Worm (Caenorhabditis elegans) whole organism, L1 larva: ENCODE results near the gene C16D2.3.

Source experiments
- C04F5.9 ChIP-seq: sonication (generic microtip); optimal IDR thresholded peaks from 2 replicates; lab custom pipeline; 2016; ENCODE audit warnings: missing genetic modification characterization, missing compliant biosample characterization
- C16A3.4 ChIP-seq: fragments of 150-350 bp; optimal IDR thresholded peaks from 2 replicates; lab custom pipeline; 2014; ENCODE audit warnings: missing biosample characterization, missing genetic modification characterization
- F16B12.6 ChIP-seq: fragments of 150-350 bp; optimal IDR thresholded peaks from 2 replicates; lab custom pipeline; 2014; ENCODE audit warnings: missing biosample characterization, missing genetic modification characterization
- Y116A8C.19 ChIP-seq: sonication (generic microtip); optimal IDR thresholded peaks from 2 replicates; lab custom pipeline; 2016; ENCODE audit warnings: missing compliant biosample characterization, missing genetic modification characterization, borderline replicate concordance
- alr-1 ChIP-seq: fragments of 200-800 bp; sonication (Bioruptor generic); optimal IDR thresholded peaks from 2 replicates; lab custom pipeline; 2018; ENCODE audit warnings: borderline replicate concordance, mild to moderate bottlenecking, missing genetic modification characterization, missing compliant biosample characterization
- aly-2 ChIP-seq: fragments of 150-350 bp; optimal IDR thresholded peaks from 2 replicates; lab custom pipeline; 2014; ENCODE audit warnings: missing biosample characterization, missing genetic modification characterization
- ama-1 ChIP-seq: fragments of 150-350 bp; optimal IDR thresholded peaks from 2 replicates; lab custom pipeline; 2014
- ceh-8 ChIP-seq: fragments of 200-800 bp; sonication (Bioruptor generic); optimal IDR thresholded peaks from 2 replicates; lab custom pipeline; 2018; ENCODE audit warnings: mild to moderate bottlenecking, missing genetic modification characterization, moderate library complexity, missing compliant biosample characterization
- ces-1 ChIP-seq: fragments of 150-350 bp; optimal IDR thresholded peaks from 2 replicates; lab custom pipeline; 2014; ENCODE audit warnings: missing biosample characterization, missing genetic modification reagents, missing genetic modification characterization
- efl-1 ChIP-seq, 4 experiments: fragments of 150-350 bp; optimal IDR thresholded peaks in 3 of 4; peaks in 1 of 4; 1 replicate in 1 of 4; 2 replicates in 3 of 4; lab custom pipeline; 2014; ENCODE audit warnings: missing biosample characterization in 2 of 4, missing genetic modification characterization in 2 of 4, missing genetic modification reagents in 2 of 4
- efl-3 ChIP-seq: fragments of 200-800 bp; sonication (Bioruptor generic); optimal IDR thresholded peaks from 2 replicates; lab custom pipeline; 2018; ENCODE audit warnings: mild to moderate bottlenecking, missing genetic modification characterization, missing compliant biosample characterization
- egl-27 ChIP-seq, 2 experiments: fragments of 150-350 bp in 1 of 2; sonication (generic microtip); optimal IDR thresholded peaks; 3 replicates each; lab custom pipeline; 2017 to 2018; ENCODE audit warnings: missing biosample characterization in 2 of 2, missing genetic modification characterization in 2 of 2, missing genetic modification reagents in 2 of 2
- elt-2 ChIP-seq: sonication (generic microtip); optimal IDR thresholded peaks from 2 replicates; lab custom pipeline; 2016; ENCODE audit warnings: missing genetic modification characterization, mild to moderate bottlenecking, inconsistent platforms, missing compliant biosample characterization, missing genetic modification reagents
- elt-3 ChIP-seq, 6 experiments: fragments of 150-350 bp in 1 of 6; sonication (generic microtip); optimal IDR thresholded peaks; 2 replicates each; lab custom pipeline; 2017 to 2018; ENCODE audit warnings: missing biosample characterization in 6 of 6, missing genetic modification characterization in 6 of 6, inconsistent platforms in 1 of 6
- fkh-8 ChIP-seq: sonication (generic microtip); optimal IDR thresholded peaks from 2 replicates; lab custom pipeline; 2016; ENCODE audit warnings: mild to moderate bottlenecking, missing genetic modification characterization, missing compliant biosample characterization
- fos-1 ChIP-seq: fragments of 150-350 bp; optimal IDR thresholded peaks from 2 replicates; lab custom pipeline; 2014; ENCODE audit warnings: missing biosample characterization, missing genetic modification characterization
- irx-1 ChIP-seq: sonication (generic microtip); optimal IDR thresholded peaks from 2 replicates; lab custom pipeline; 2016; ENCODE audit warnings: missing genetic modification characterization, missing compliant biosample characterization
- isw-1 ChIP-seq: fragments of 200-800 bp; sonication (Bioruptor generic); IDR thresholded peaks from 2 replicates; pipeline ENCODE4 v1.3.6; 2022; ENCODE audit warnings: missing genetic modification characterization, missing compliant biosample characterization
- jun-1 ChIP-seq: fragments of 150-350 bp; optimal IDR thresholded peaks from 2 replicates; lab custom pipeline; 2014; ENCODE audit warnings: missing biosample characterization, missing genetic modification reagents, missing genetic modification characterization
- lin-15B ChIP-seq: fragments of 150-350 bp; sonication (generic microtip); optimal IDR thresholded peaks from 3 replicates; lab custom pipeline; 2014; ENCODE audit warnings: missing biosample characterization, missing genetic modification characterization
- lsy-2 ChIP-seq, 2 experiments: fragments of 150-350 bp; optimal IDR thresholded peaks; 2 replicates each; lab custom pipeline; 2014; ENCODE audit warnings: missing biosample characterization in 2 of 2, missing genetic modification characterization in 2 of 2
- mab-9 ChIP-seq: fragments of 200-800 bp; sonication (Bioruptor generic); IDR thresholded peaks from 2 replicates; pipeline ENCODE4 v1.3.6; 2022; ENCODE audit warnings: missing genetic modification reagents, missing genetic modification characterization, missing compliant biosample characterization
- mep-1 ChIP-seq: fragments of 150-350 bp; optimal IDR thresholded peaks from 2 replicates; lab custom pipeline; 2014; ENCODE audit warnings: missing biosample characterization, missing genetic modification characterization
- nhr-12 ChIP-seq: sonication (generic microtip); optimal IDR thresholded peaks from 2 replicates; lab custom pipeline; 2017; ENCODE audit warnings: missing biosample characterization, missing genetic modification characterization
- nhr-20 ChIP-seq: sonication (generic microtip); optimal IDR thresholded peaks from 2 replicates; lab custom pipeline; 2016; ENCODE audit warnings: mild to moderate bottlenecking, missing genetic modification characterization, missing compliant biosample characterization
- nhr-237 ChIP-seq: fragments of 150-350 bp; optimal IDR thresholded peaks from 2 replicates; lab custom pipeline; 2014; ENCODE audit warnings: missing biosample characterization, missing genetic modification characterization
- nhr-28 ChIP-seq: fragments of 150-350 bp; optimal IDR thresholded peaks from 2 replicates; lab custom pipeline; 2014; ENCODE audit warnings: missing biosample characterization, missing genetic modification characterization
- nhr-47 ChIP-seq: sonication (generic microtip); optimal IDR thresholded peaks from 2 replicates; lab custom pipeline; 2016; ENCODE audit warnings: mild to moderate bottlenecking, missing genetic modification characterization, moderate library complexity, missing compliant biosample characterization
- nhr-77 ChIP-seq: fragments of 150-350 bp; optimal IDR thresholded peaks from 2 replicates; lab custom pipeline; 2014; ENCODE audit warnings: missing biosample characterization, missing genetic modification characterization
- nhr-85 ChIP-seq: sonication (generic microtip); peaks from one replicate; lab custom pipeline; 2016; ENCODE audit warnings: missing genetic modification characterization, inconsistent platforms, missing compliant biosample characterization
- rnt-1 ChIP-seq: sonication (generic microtip); optimal IDR thresholded peaks from 2 replicates; lab custom pipeline; 2016; ENCODE audit warnings: mild to moderate bottlenecking, missing genetic modification characterization, moderate library complexity, missing compliant biosample characterization
- skn-1 ChIP-seq: fragments of 150-350 bp; optimal IDR thresholded peaks from 2 replicates; lab custom pipeline; 2014; ENCODE audit warnings: missing biosample characterization, missing genetic modification characterization
- snu-23 ChIP-seq: sonication (generic microtip); optimal IDR thresholded peaks from 2 replicates; lab custom pipeline; 2016; ENCODE audit warnings: missing genetic modification characterization, missing compliant biosample characterization
- swsn-7 ChIP-seq: sonication (generic microtip); optimal IDR thresholded peaks from 2 replicates; lab custom pipeline; 2016; ENCODE audit warnings: missing genetic modification characterization, missing compliant biosample characterization
- unc-130 ChIP-seq: fragments of 150-350 bp; optimal IDR thresholded peaks from 2 replicates; lab custom pipeline; 2017; ENCODE audit warnings: missing biosample characterization, missing genetic modification characterization, inconsistent platforms
- unc-98 ChIP-seq: fragments of 200-800 bp; sonication (Bioruptor generic); IDR thresholded peaks from 2 replicates; pipeline ENCODE4 v1.3.6; 2022; ENCODE audit warnings: missing genetic modification characterization, missing compliant biosample characterization
- xbp-1 ChIP-seq: sonication (generic microtip); optimal IDR thresholded peaks from 2 replicates; lab custom pipeline; 2016; ENCODE audit warnings: missing genetic modification characterization, missing compliant biosample characterization
- zag-1 ChIP-seq: fragments of 150-350 bp; optimal IDR thresholded peaks from 2 replicates; lab custom pipeline; 2014; ENCODE audit warnings: missing biosample characterization, missing genetic modification characterization
- zip-4 ChIP-seq: fragments of 200-800 bp; sonication (Bioruptor generic); optimal IDR thresholded peaks from 2 replicates; lab custom pipeline; 2018; ENCODE audit warnings: mild to moderate bottlenecking, missing genetic modification characterization, moderate library complexity, missing compliant biosample characterization

The C16D2.3 gene

ce11 chrII:9177080-9177479, 39.2 kb downstream of the C16D2.3 start, which contains the start of the genes sec-5 and pir-1 (continued):
- peak; percentile 42 for TF ChIP-seq C04F5.9 (tag; lab: Kevin White, UChicago)
- no peak for TF ChIP-seq nhr-28 (tag; lab: Kevin White, UChicago)
- TF ChIP-seq lin-15B, result peak; percentile 39
- TF ChIP-seq skn-1 (tag; lab: Kevin White, UChicago), result peak; percentile 57
- TF ChIP-seq rnt-1 (tag; lab: Kevin White, UChicago), result peak; percentile 48
- TF ChIP-seq isw-1 (GFP tag; lab: Robert Waterston, UW), result peak; percentile 28
- no peak for TF ChIP-seq aly-2 (tag; lab: Kevin White, UChicago)
- no peak for TF ChIP-seq nhr-85 (tag; lab: Kevin White, UChicago)
- TF ChIP-seq efl-1 (optimal IDR thresholded peaks at IDR 0.05; lab: Kevin White, UChicago), result peak; percentile 43 to 59
- TF ChIP-seq efl-1 (GFP tag; optimal IDR thresholded peaks at IDR 0.05 in 1 of 2; lab: Kevin White, UChicago), result peak; percentile 63 to 66
- TF ChIP-seq C16A3.4 (tag; lab: Kevin White, UChicago), result peak; percentile 20
- no peak for TF ChIP-seq efl-3 (GFP tag; lab: Kevin White, UChicago)
- TF ChIP-seq nhr-47 (tag; lab: Kevin White, UChicago), result peak; percentile 54

ce11 chrII:9178811-9179210, 40.9 kb downstream of the C16D2.3 start:
- TF ChIP-seq swsn-7 (no peak), zip-4 (no peak), jun-1 (tag; lab: Kevin White, UChicago) (no peak), lsy-2 (tag; optimal IDR thresholded peaks at IDR 0.05; lab: Kevin White, UChicago) (no peak), fos-1 (tag; lab: Kevin White, UChicago) (no peak), xbp-1 (no peak), mep-1 (tag; lab: Kevin White, UChicago) (no peak), nhr-20 (no peak), irx-1 (tag; lab: Kevin White, UChicago) (no peak), fkh-8 (tag; lab: Kevin White, UChicago) (no peak), alr-1 (tag; lab: Kevin White, UChicago) (no peak), nhr-237 (tag; lab: Kevin White, UChicago) (no peak), lin-15B (no peak), unc-130 (no peak), ces-1 (GFP tag; lab: Kevin White, UChicago) (no peak), nhr-77 (tag; lab: Kevin White, UChicago) (no peak), nhr-47 (tag; lab: Kevin White, UChicago) (no peak), zag-1 (tag; lab: Kevin White, UChicago) (no peak), ama-1 (lab: Kevin White, UChicago) (no peak), unc-98 (GFP tag; lab: Robert Waterston, UW) (no peak)

- TF ChIP-seq mab-9 (GFP tag; lab: Robert Waterston, UW) (no peak), elt-2 (tag; lab: Kevin White, UChicago) (peak; percentile 2)
These were observed 43.3 kb downstream of the C16D2.3 start for ce11 chrII:9181155-9181554.

- TF ChIP-seq snu-23 (GFP tag; lab: Kevin White, UChicago) (no peak), nhr-12 (tag; lab: Kevin White, UChicago) (no peak), F16B12.6 (no peak), unc-98 (GFP tag; lab: Robert Waterston, UW) (no peak), alr-1 (tag; lab: Kevin White, UChicago) (no peak), zip-4 (no peak), Y116A8C.19 (tag; lab: Kevin White, UChicago) (no peak), elt-3 (tag; optimal IDR thresholded peaks at IDR 0.05; lab: Kevin White, UChicago) (no peak), isw-1 (GFP tag; lab: Robert Waterston, UW) (no peak), nhr-28 (tag; lab: Kevin White, UChicago) (no peak), ceh-8 (GFP tag; lab: Kevin White, UChicago) (no peak), egl-27 (tag; optimal IDR thresholded peaks at IDR 0.05; lab: Kevin White, UChicago) (no peak)
These were observed 48.0 kb downstream of the C16D2.3 start for ce11 chrII:9185915-9186314.
